Fruit fly (Drosophila melanogaster): ENCODE results near the gene CG4174.

Gene CG4174

DNA sequence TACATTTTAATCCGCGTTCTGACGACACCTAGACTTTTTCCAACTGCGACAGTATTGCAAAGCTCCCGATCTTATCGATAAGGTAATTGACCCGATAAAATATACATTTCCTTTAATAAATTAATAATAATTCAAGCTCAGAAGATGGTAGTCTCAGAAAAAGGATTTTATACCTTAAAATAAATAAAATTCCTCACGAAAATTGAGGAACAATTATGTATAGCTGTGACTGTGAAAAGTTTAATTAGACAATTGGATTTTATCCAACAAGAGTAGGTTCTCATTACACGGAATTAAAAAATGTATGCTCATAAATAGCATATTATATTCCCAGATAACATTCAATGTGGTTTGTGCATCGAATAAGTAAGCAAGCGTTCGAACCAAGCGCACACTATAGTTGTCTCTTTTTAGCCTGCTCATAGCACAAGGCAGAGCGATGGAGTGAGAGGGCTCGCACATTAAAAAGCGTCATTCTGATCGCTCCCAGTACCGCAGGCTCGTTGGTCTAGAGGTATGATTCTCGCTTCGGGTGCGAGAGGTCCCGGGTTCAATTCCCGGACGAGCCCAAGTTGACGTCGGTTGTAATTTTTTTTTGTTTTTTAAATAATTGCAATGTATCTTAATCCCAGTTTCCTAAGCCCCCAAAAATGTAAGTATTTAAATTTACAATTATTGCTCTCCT lies at the start of gene CG4174, which contains the start of gene CG13380 (continued):
- TF ChIP-seq CG14667 (GFP tag; IDR thresholded peaks at IDR 0.05) (no peak), Ptx1 (GFP tag; IDR thresholded peaks at IDR 0.05) (no peak), Camta (GFP tag; optimal IDR thresholded peaks at IDR 0.05) (no peak), fd102C (GFP tag; optimal IDR thresholded peaks at IDR 0.05) (no peak), sna (GFP tag; IDR thresholded peaks at IDR 0.05; ENCODE audit: partially characterized antibody) (peak; percentile 56; the same call in 1 of the 2 replicates), Drgx (GFP tag; IDR thresholded peaks at IDR 0.05) (no peak), CG13424 (tag; optimal IDR thresholded peaks at IDR 0.05) (no peak), lab (GFP tag; optimal IDR thresholded peaks at IDR 0.05) (no peak), Rfx (GFP tag; IDR thresholded peaks at IDR 0.05) (peak; percentile 60; the same call in 1 of the 2 replicates), HLH54F (GFP tag; optimal IDR thresholded peaks at IDR 0.05) (no peak), CG15696 (tag; optimal IDR thresholded peaks at IDR 0.05) (no peak), Atf6 (GFP tag; IDR thresholded peaks at IDR 0.05) (no peak), CoRest (tag; optimal IDR thresholded peaks at IDR 0.05) (no peak), org-1 (GFP tag; optimal IDR thresholded peaks at IDR 0.05) (no peak), CG8388 (GFP tag; optimal IDR thresholded peaks at IDR 0.05) (no peak), Xrp1 (GFP tag; IDR thresholded peaks at IDR 0.05) (peak; percentile 16; the same call in 1 of the 2 replicates), crp (GFP tag; optimal IDR thresholded peaks at IDR 0.05) (no peak), sqz (GFP tag; optimal IDR thresholded peaks at IDR 0.05) (no peak), p53 (GFP tag; optimal IDR thresholded peaks at IDR 0.05) (peak; percentile 36), Dip3 (GFP tag; optimal IDR thresholded peaks at IDR 0.05) (no peak), CG13775 (GFP tag; optimal IDR thresholded peaks at IDR 0.05) (no peak), CG10462 (GFP tag; optimal IDR thresholded peaks at IDR 0.05) (no peak), Atf3 (GFP tag; optimal IDR thresholded peaks at IDR 0.05) (no peak), Sin3A (optimal IDR thresholded peaks at IDR 0.05) (no peak), Kr (GFP tag; optimal IDR thresholded peaks at IDR 0.05) (no peak), lilli (GFP tag; optimal IDR thresholded peaks at IDR 0.05) (no peak), Rx (GFP tag; IDR thresholded peaks at IDR 0.05) (no peak), Dp (GFP tag; optimal IDR thresholded peaks at IDR 0.05) (peak; percentile 5), cato (GFP tag; optimal IDR thresholded peaks at IDR 0.05; ENCODE audit: borderline replicate concordance) (no peak), CG14965 (GFP tag; optimal IDR thresholded peaks at IDR 0.05; ENCODE audit: borderline replicate concordance) (no peak), danr (GFP tag; IDR thresholded peaks at IDR 0.05) (no peak), fu2 (GFP tag; optimal IDR thresholded peaks at IDR 0.05) (no peak), Elba2 (GFP tag; optimal IDR thresholded peaks at IDR 0.05) (peak; percentile 96), zf30C (GFP tag; optimal IDR thresholded peaks at IDR 0.05) (no peak), HLH4C (GFP tag; IDR thresholded peaks at IDR 0.05; ENCODE audit: partially characterized antibody) (peak; percentile 85), MTF-1 (GFP tag; optimal IDR thresholded peaks at IDR 0.05; ENCODE audit: borderline replicate concordance) (no peak), MESR4 (GFP tag; optimal IDR thresholded peaks at IDR 0.05) (no peak), Fer1 (GFP tag; optimal IDR thresholded peaks at IDR 0.05) (no peak), Deaf1 (tag; optimal IDR thresholded peaks at IDR 0.05) (no peak), CG12391 (tag; optimal IDR thresholded peaks at IDR 0.05) (no peak), Optix (GFP tag; IDR thresholded peaks at IDR 0.05) (no peak), sug (tag; optimal IDR thresholded peaks at IDR 0.05) (no peak), ind (GFP tag; optimal IDR thresholded peaks at IDR 0.05) (no peak), ham (GFP tag; IDR thresholded peaks at IDR 0.05) (no peak), CG8089 (GFP tag; optimal IDR thresholded peaks at IDR 0.05) (no peak), Nf-YC (tag; optimal IDR thresholded peaks at IDR 0.05) (no peak), ssp (GFP tag; IDR thresholded peaks at IDR 0.05) (no peak), vvl (GFP tag; IDR thresholded peaks at IDR 0.05) (no peak), CG2875 (GFP tag; optimal IDR thresholded peaks at IDR 0.05) (no peak), Hr3 (GFP tag; optimal IDR thresholded peaks at IDR 0.05) (no peak), NfI (GFP tag; optimal IDR thresholded peaks at IDR 0.05) (no peak)

Measured in whole organism, embryonic.